Worm (Caenorhabditis elegans) whole organism, L3 larva: Measurements from ENCODE around the gene pgm-2.

Experiments
- R02D3.7 ChIP-seq: fragments of 150-350 bp; optimal IDR thresholded peaks from 2 replicates; lab custom pipeline; 2014; ENCODE audit warnings: missing biosample characterization, missing genetic modification characterization
- ama-1 ChIP-seq: fragments of 150-350 bp; optimal IDR thresholded peaks from 2 replicates; lab custom pipeline; 2018
- ceh-28 ChIP-seq: fragments of 150-350 bp; optimal IDR thresholded peaks from 2 replicates; lab custom pipeline; 2014; ENCODE audit warnings: missing biosample characterization, missing genetic modification reagents, missing genetic modification characterization
- ceh-9 ChIP-seq: sonication (generic microtip); optimal IDR thresholded peaks from 2 replicates; lab custom pipeline; 2018; ENCODE audit warnings: missing biosample characterization, missing genetic modification characterization
- egl-27 ChIP-seq: sonication (generic microtip); optimal IDR thresholded peaks from 4 replicates; lab custom pipeline; 2017; ENCODE audit warnings: missing biosample characterization, missing genetic modification reagents, missing genetic modification characterization
- elt-2 ChIP-seq: sonication (generic microtip); optimal IDR thresholded peaks from 2 replicates; lab custom pipeline; 2016; ENCODE audit warnings: missing genetic modification reagents, mild to moderate bottlenecking, missing genetic modification characterization, missing compliant biosample characterization
- elt-3 ChIP-seq, 3 experiments: fragments of 150-350 bp in 1 of 3; sonication (generic microtip) in 2 of 3; optimal IDR thresholded peaks; 2 replicates in 2 of 3; 4 replicates in 1 of 3; lab custom pipeline; 2014 to 2017; ENCODE audit warnings: missing biosample characterization in 3 of 3, missing genetic modification characterization in 3 of 3
- eor-1 ChIP-seq, 2 experiments: fragments of 150-350 bp; optimal IDR thresholded peaks; 2 replicates each; lab custom pipeline; 2014 to 2018; ENCODE audit warnings: missing biosample characterization in 2 of 2, missing genetic modification characterization in 2 of 2
- fkh-10 ChIP-seq: sonication (generic microtip); optimal IDR thresholded peaks from 2 replicates; lab custom pipeline; 2017; ENCODE audit warnings: missing biosample characterization, missing genetic modification reagents, missing genetic modification characterization
- fos-1 ChIP-seq: fragments of 150-350 bp; optimal IDR thresholded peaks from 2 replicates; lab custom pipeline; 2014; ENCODE audit warnings: missing biosample characterization, missing genetic modification characterization
- hmg-11 ChIP-seq: sonication (generic microtip); optimal IDR thresholded peaks from 2 replicates; lab custom pipeline; 2016; ENCODE audit warnings: missing genetic modification characterization, missing compliant biosample characterization
- jun-1 ChIP-seq: fragments of 150-350 bp; optimal IDR thresholded peaks from 2 replicates; lab custom pipeline; 2014; ENCODE audit warnings: missing biosample characterization, missing genetic modification reagents, missing genetic modification characterization
- lin-15B ChIP-seq: fragments of 150-350 bp; optimal IDR thresholded peaks from 2 replicates; lab custom pipeline; 2014; ENCODE audit warnings: missing biosample characterization, missing genetic modification characterization
- lin-39 ChIP-seq: fragments of 150-350 bp; optimal IDR thresholded peaks from 2 replicates; lab custom pipeline; 2018; ENCODE audit warnings: missing biosample characterization, missing genetic modification reagents, missing genetic modification characterization
- lsy-12 ChIP-seq: sonication (generic microtip); optimal IDR thresholded peaks from 2 replicates; lab custom pipeline; 2016; ENCODE audit warnings: mild to moderate bottlenecking, missing genetic modification characterization, missing compliant biosample characterization
- mdl-1 ChIP-seq: fragments of 150-350 bp; optimal IDR thresholded peaks from 2 replicates; lab custom pipeline; 2014; ENCODE audit warnings: missing biosample characterization, missing genetic modification characterization
- mml-1 ChIP-seq: fragments of 150-350 bp; sonication (generic microtip); optimal IDR thresholded peaks from 3 replicates; lab custom pipeline; 2014; ENCODE audit warnings: missing biosample characterization, missing genetic modification characterization
- nfya-1 ChIP-seq: sonication (generic microtip); optimal IDR thresholded peaks from 2 replicates; lab custom pipeline; 2017; ENCODE audit warnings: missing genetic modification characterization, mild to moderate bottlenecking, missing compliant biosample characterization, antibody characterized with exemption, moderate library complexity; ENCODE audit not compliant: insufficient read depth
- nhr-11 ChIP-seq: fragments of 150-350 bp; optimal IDR thresholded peaks from 2 replicates; lab custom pipeline; 2014; ENCODE audit warnings: missing biosample characterization, missing genetic modification characterization
- nhr-12 ChIP-seq: fragments of 150-350 bp; optimal IDR thresholded peaks from 2 replicates; lab custom pipeline; 2014; ENCODE audit warnings: missing biosample characterization, missing genetic modification characterization
- nhr-23 ChIP-seq: fragments of 150-350 bp; optimal IDR thresholded peaks from 2 replicates; lab custom pipeline; 2014; ENCODE audit warnings: missing biosample characterization, missing genetic modification reagents, missing genetic modification characterization
- nhr-25 ChIP-seq: sonication (generic microtip); optimal IDR thresholded peaks from 2 replicates; lab custom pipeline; 2017; ENCODE audit warnings: missing biosample characterization, missing genetic modification characterization
- nhr-43 ChIP-seq: sonication (generic microtip); optimal IDR thresholded peaks from 2 replicates; lab custom pipeline; 2016; ENCODE audit warnings: mild to moderate bottlenecking, missing genetic modification characterization, missing compliant biosample characterization; ENCODE audit not compliant: poor library complexity, severe bottlenecking
- nhr-67 ChIP-seq: fragments of 150-350 bp; optimal IDR thresholded peaks from 2 replicates; lab custom pipeline; 2014; ENCODE audit warnings: missing biosample characterization, missing genetic modification characterization
- nhr-76 ChIP-seq: fragments of 150-350 bp; sonication (generic microtip); optimal IDR thresholded peaks from 5 replicates; lab custom pipeline; 2014; ENCODE audit warnings: missing biosample characterization, missing genetic modification characterization
- nhr-77 ChIP-seq: fragments of 150-350 bp; optimal IDR thresholded peaks from 2 replicates; lab custom pipeline; 2014; ENCODE audit warnings: missing biosample characterization, missing genetic modification characterization
- pha-4 ChIP-seq: fragments of 150-350 bp; optimal IDR thresholded peaks from 2 replicates; lab custom pipeline; 2014; ENCODE audit warnings: missing biosample characterization, missing genetic modification reagents, missing genetic modification characterization
- pqm-1 ChIP-seq: fragments of 150-350 bp; optimal IDR thresholded peaks from 2 replicates; lab custom pipeline; 2017; ENCODE audit warnings: missing biosample characterization, missing genetic modification characterization, inconsistent platforms
- snpc-4 ChIP-seq: fragments of 150-350 bp; optimal IDR thresholded peaks from 2 replicates; lab custom pipeline; 2014; ENCODE audit warnings: missing biosample characterization, missing genetic modification characterization
- tbx-2 ChIP-seq: sonication (generic microtip); optimal IDR thresholded peaks from 2 replicates; lab custom pipeline; 2016; ENCODE audit warnings: mild to moderate bottlenecking, missing genetic modification characterization, missing compliant biosample characterization
- unc-39 ChIP-seq: sonication (generic microtip); optimal IDR thresholded peaks from 4 replicates; lab custom pipeline; 2017; ENCODE audit warnings: missing biosample characterization, missing genetic modification characterization
- unc-62 ChIP-seq: fragments of 150-350 bp; sonication (generic microtip); optimal IDR thresholded peaks from 4 replicates; lab custom pipeline; 2014; ENCODE audit warnings: missing biosample characterization, missing genetic modification reagents, missing genetic modification characterization
- zag-1 ChIP-seq: fragments of 150-350 bp; optimal IDR thresholded peaks from 2 replicates; lab custom pipeline; 2014; ENCODE audit warnings: missing biosample characterization, missing genetic modification characterization

The pgm-2 gene

ce11 chrIII:13305537-13305936 lies 6.4 kb downstream of the pgm-2 start:
- TF ChIP-seq mml-1 (tag; lab: Kevin White, UChicago) (no peak), pqm-1 (no peak), lin-15B (tag; lab: Kevin White, UChicago) (no peak), mdl-1 (no peak), nhr-23 (tag; lab: Kevin White, UChicago) (no peak), nhr-12 (tag; lab: Kevin White, UChicago) (no peak)

- TF ChIP-seq snpc-4 = peak; percentile 2
- TF ChIP-seq nhr-43 (tag; lab: Kevin White, UChicago) = peak; percentile 7
- peak; percentile 72 for TF ChIP-seq hmg-11 (tag; lab: Kevin White, UChicago)
- TF ChIP-seq pqm-1 = no peak
- TF ChIP-seq mml-1 (tag; lab: Kevin White, UChicago) = no peak
- peak; percentile 64 for TF ChIP-seq pha-4 (tag; lab: Kevin White, UChicago)
- TF ChIP-seq lin-15B (tag; lab: Kevin White, UChicago) = peak; percentile 41
- peak; percentile 0 for TF ChIP-seq elt-2 (tag; lab: Kevin White, UChicago)
- TF ChIP-seq nhr-23 (tag; lab: Kevin White, UChicago) = peak; percentile 53
- no peak for TF ChIP-seq eor-1 (tag; optimal IDR thresholded peaks at IDR 0.05; lab: Kevin White, UChicago)
These were observed 7.9 kb downstream of the pgm-2 start, which contains the start of the genes klp-19 and slc-36.1 for ce11 chrIII:13307107-13307506. Gene klp-19, minus strand, starts transcription at chrIII:13307259. Gene slc-36.1, plus strand, starts transcription at chrIII:13307502.

- TF ChIP-seq nhr-23 (tag; lab: Kevin White, UChicago) (peak; percentile 26), elt-2 (tag; lab: Kevin White, UChicago) (peak; percentile 32), jun-1 (tag; lab: Kevin White, UChicago) (no peak), elt-3 (tag; optimal IDR thresholded peaks at IDR 0.05; lab: Kevin White, UChicago) (no peak), pqm-1 (peak; percentile 56), pha-4 (tag; lab: Kevin White, UChicago) (peak; percentile 67), egl-27 (tag; lab: Kevin White, UChicago) (no peak)
These were observed 11.4 kb downstream of the pgm-2 start for ce11 chrIII:13310552-13310951.

ce11 chrIII:13313788-13314187 lies 14.6 kb downstream of the pgm-2 start, which contains the start of gene Y43F4B.10:
Gene Y43F4B.10, plus strand, starts transcription at chrIII:13314068.
- no peak for TF ChIP-seq nhr-11
- TF ChIP-seq hmg-11 (tag; lab: Kevin White, UChicago) = no peak
- TF ChIP-seq nhr-25 (tag; lab: Kevin White, UChicago) = peak; percentile 16
- TF ChIP-seq pha-4 (tag; lab: Kevin White, UChicago) = peak; percentile 69
- no peak for TF ChIP-seq egl-27 (tag; lab: Kevin White, UChicago)
- no peak for TF ChIP-seq zag-1 (tag; lab: Kevin White, UChicago)
- TF ChIP-seq nhr-76 = no peak
- TF ChIP-seq fos-1 (tag; lab: Kevin White, UChicago) = no peak
- no peak for TF ChIP-seq lsy-12 (tag; lab: Kevin White, UChicago)
- peak; percentile 34 for TF ChIP-seq ceh-28
- no peak for TF ChIP-seq unc-39
- TF ChIP-seq elt-2 (tag; lab: Kevin White, UChicago) = no peak
- no peak for TF ChIP-seq ama-1 (lab: Kevin White, UChicago)
- TF ChIP-seq fkh-10 (GFP tag; lab: Kevin White, UChicago) = no peak
- no peak for TF ChIP-seq R02D3.7 (tag; lab: Kevin White, UChicago)
- TF ChIP-seq tbx-2 (tag; lab: Kevin White, UChicago) = no peak
- TF ChIP-seq nhr-77 (tag; lab: Kevin White, UChicago) = no peak
- no peak for TF ChIP-seq pqm-1
- TF ChIP-seq nhr-12 (tag; lab: Kevin White, UChicago) = no peak
- TF ChIP-seq nhr-23 (tag; lab: Kevin White, UChicago) = peak; percentile 64
- TF ChIP-seq lin-39 (tag; lab: Kevin White, UChicago) = no peak
- TF ChIP-seq nfya-1 (tag; lab: Kevin White, UChicago) = peak; percentile 55
- no peak for TF ChIP-seq nhr-67 (tag; lab: Kevin White, UChicago)
- no peak for TF ChIP-seq unc-62 (GFP tag; lab: Kevin White, UChicago)
- TF ChIP-seq mml-1 (tag; lab: Kevin White, UChicago) = no peak
- no peak for TF ChIP-seq ceh-9 (tag; lab: Kevin White, UChicago)
- peak; percentile 46 for TF ChIP-seq lin-15B (tag; lab: Kevin White, UChicago)
- TF ChIP-seq elt-3 (tag; optimal IDR thresholded peaks at IDR 0.05; lab: Kevin White, UChicago) = no peak
- no peak for TF ChIP-seq nhr-43 (tag; lab: Kevin White, UChicago)
